Worm (Caenorhabditis elegans) whole organism, midembryonic: Measurements from ENCODE around the gene C02F4.4.

Experiments used
- T22C8.4 ChIP-seq: fragments of 200-800 bp; sonication (Bioruptor generic); IDR thresholded peaks from 2 replicates; pipeline ENCODE4 v1.3.6; 2022; ENCODE audit warnings: missing genetic modification characterization, missing compliant biosample characterization
- cog-1 ChIP-seq: sonication (generic microtip); optimal IDR thresholded peaks from 2 replicates; lab custom pipeline; 2016; ENCODE audit warnings: missing genetic modification characterization, missing compliant biosample characterization
- flt-1 ChIP-seq: fragments of 200-800 bp; sonication (Bioruptor generic); IDR thresholded peaks from 2 replicates; pipeline ENCODE4 v1.3.6; 2022; ENCODE audit warnings: missing genetic modification characterization, missing compliant biosample characterization
- klf-2 ChIP-seq: fragments of 200-800 bp; sonication (Bioruptor generic); conservative IDR thresholded peaks from 2 replicates; pipeline ENCODE4 v1.3.6; 2022; ENCODE audit warnings: missing genetic modification reagents, missing genetic modification characterization, missing compliant biosample characterization
- med-1 ChIP-seq: sonication (generic microtip); optimal IDR thresholded peaks from 2 replicates; lab custom pipeline; 2017; ENCODE audit warnings: missing genetic modification characterization, mild to moderate bottlenecking, missing compliant biosample characterization, antibody characterized with exemption, missing genetic modification reagents; ENCODE audit not compliant: insufficient read depth
- ref-1 ChIP-seq: fragments of 200-800 bp; sonication (Bioruptor generic); conservative IDR thresholded peaks from 2 replicates; pipeline ENCODE4 v1.3.6; 2022; ENCODE audit warnings: missing genetic modification reagents, missing genetic modification characterization, missing compliant biosample characterization
- tab-1 ChIP-seq: fragments of 200-800 bp; sonication (Bioruptor generic); IDR thresholded peaks from 2 replicates; pipeline ENCODE4 v1.3.6; 2022; ENCODE audit warnings: missing genetic modification characterization, missing compliant biosample characterization
- ztf-23 ChIP-seq: fragments of 200-800 bp; sonication (Bioruptor generic); IDR thresholded peaks from 2 replicates; pipeline ENCODE4 v1.3.6; 2022; ENCODE audit warnings: missing genetic modification reagents, missing genetic modification characterization, missing compliant biosample characterization
- ztf-29 ChIP-seq: fragments of 200-800 bp; sonication (Bioruptor generic); IDR thresholded peaks from 2 replicates; pipeline ENCODE4 v1.3.6; 2022; ENCODE audit warnings: missing genetic modification reagents, missing genetic modification characterization, missing compliant biosample characterization

Gene C02F4.4

ce11 chrIV:10538584-10538983 is 23.6 kb upstream of the C02F4.4 start, which contains the start of gene T07G12.4:
Gene T07G12.4, minus strand, starts transcription at chrIV:10538684.
- TF ChIP-seq flt-1 (GFP tag; lab: Robert Waterston, UW): no peak
- no peak for TF ChIP-seq ztf-23 (GFP tag; lab: Robert Waterston, UW)
- no peak for TF ChIP-seq med-1
- TF ChIP-seq ref-1 (GFP tag; lab: Robert Waterston, UW): no peak
- no peak for TF ChIP-seq cog-1 (tag; lab: Kevin White, UChicago)
- TF ChIP-seq T22C8.4 (GFP tag; lab: Robert Waterston, UW): no peak
- no peak for TF ChIP-seq tab-1 (GFP tag; lab: Robert Waterston, UW)
- TF ChIP-seq klf-2 (GFP tag; lab: Robert Waterston, UW): no peak
- TF ChIP-seq ztf-29 (GFP tag; lab: Robert Waterston, UW): no peak

DNA sequence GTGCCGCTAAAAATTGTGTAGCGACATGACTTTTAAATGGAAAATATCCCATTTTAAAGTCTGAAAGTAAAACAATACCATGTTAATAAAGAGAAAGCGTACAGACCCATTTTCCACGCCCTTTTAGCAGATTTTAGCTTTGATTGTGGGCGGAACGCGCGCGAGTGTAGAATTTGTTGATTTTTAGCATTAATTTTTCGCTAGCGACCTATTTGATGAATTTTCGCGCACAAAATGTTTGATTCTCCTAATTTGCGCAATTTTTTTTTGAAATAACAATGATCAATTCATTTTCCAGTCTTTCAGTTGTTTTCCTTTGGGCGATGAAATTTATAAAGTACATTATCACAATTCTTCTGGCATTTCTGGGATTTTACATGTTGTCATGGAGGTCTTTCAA is 18.6 kb upstream of the C02F4.4 start, which contains the start of gene T07G12.3:
TSS of gene T07G12.3 (plus strand) at position 301 of the 400 bp plus-strand sequence.
- TF ChIP-seq med-1: no peak
- no peak for TF ChIP-seq T22C8.4 (GFP tag; lab: Robert Waterston, UW)
- no peak for TF ChIP-seq ztf-29 (GFP tag; lab: Robert Waterston, UW)
- TF ChIP-seq klf-2 (GFP tag; lab: Robert Waterston, UW): no peak
- TF ChIP-seq cog-1 (tag; lab: Kevin White, UChicago): no peak
- TF ChIP-seq ztf-23 (GFP tag; lab: Robert Waterston, UW): no peak
- TF ChIP-seq ref-1 (GFP tag; lab: Robert Waterston, UW): no peak
- TF ChIP-seq flt-1 (GFP tag; lab: Robert Waterston, UW): no peak
- TF ChIP-seq tab-1 (GFP tag; lab: Robert Waterston, UW): no peak

ce11 chrIV:10530648-10531047 is 15.6 kb upstream of the C02F4.4 start, which contains the start of gene T07G12.2:
Gene T07G12.2, plus strand, starts transcription at chrIV:10530709.
- TF ChIP-seq tab-1 (GFP tag; lab: Robert Waterston, UW): no peak
- TF ChIP-seq flt-1 (GFP tag; lab: Robert Waterston, UW): no peak
- no peak for TF ChIP-seq klf-2 (GFP tag; lab: Robert Waterston, UW)
- no peak for TF ChIP-seq T22C8.4 (GFP tag; lab: Robert Waterston, UW)
- TF ChIP-seq cog-1 (tag; lab: Kevin White, UChicago): no peak
- no peak for TF ChIP-seq ref-1 (GFP tag; lab: Robert Waterston, UW)
- TF ChIP-seq ztf-29 (GFP tag; lab: Robert Waterston, UW): no peak
- TF ChIP-seq med-1: no peak
- TF ChIP-seq ztf-23 (GFP tag; lab: Robert Waterston, UW): no peak

- TF ChIP-seq flt-1 (GFP tag; lab: Robert Waterston, UW): no peak
- TF ChIP-seq T22C8.4 (GFP tag; lab: Robert Waterston, UW): no peak
- TF ChIP-seq tab-1 (GFP tag; lab: Robert Waterston, UW): no peak
- no peak for TF ChIP-seq ztf-29 (GFP tag; lab: Robert Waterston, UW)
- no peak for TF ChIP-seq ztf-23 (GFP tag; lab: Robert Waterston, UW)
- no peak for TF ChIP-seq ref-1 (GFP tag; lab: Robert Waterston, UW)
- TF ChIP-seq cog-1 (tag; lab: Kevin White, UChicago): no peak
- no peak for TF ChIP-seq med-1
- TF ChIP-seq klf-2 (GFP tag; lab: Robert Waterston, UW): no peak
Measured at ce11 chrIV:10524095-10524829, 9.2 kb upstream of the C02F4.4 start, which contains the start of gene C02F4.5. Gene C02F4.5, minus strand, starts transcription at chrIV:10524145.

- TF ChIP-seq cog-1 (tag; lab: Kevin White, UChicago) (no peak), T22C8.4 (GFP tag; lab: Robert Waterston, UW) (no peak), ztf-29 (GFP tag; lab: Robert Waterston, UW) (no peak), tab-1 (GFP tag; lab: Robert Waterston, UW) (no peak), ztf-23 (GFP tag; lab: Robert Waterston, UW) (no peak), ref-1 (GFP tag; lab: Robert Waterston, UW) (no peak), flt-1 (GFP tag; lab: Robert Waterston, UW) (no peak), klf-2 (GFP tag; lab: Robert Waterston, UW) (no peak), med-1 (no peak)
Measured at ce11 chrIV:10521106-10521505, 6.1 kb upstream of the C02F4.4 start, which contains the start of gene cal-4. Gene cal-4, plus strand, starts transcription at chrIV:10521406.

DNA sequence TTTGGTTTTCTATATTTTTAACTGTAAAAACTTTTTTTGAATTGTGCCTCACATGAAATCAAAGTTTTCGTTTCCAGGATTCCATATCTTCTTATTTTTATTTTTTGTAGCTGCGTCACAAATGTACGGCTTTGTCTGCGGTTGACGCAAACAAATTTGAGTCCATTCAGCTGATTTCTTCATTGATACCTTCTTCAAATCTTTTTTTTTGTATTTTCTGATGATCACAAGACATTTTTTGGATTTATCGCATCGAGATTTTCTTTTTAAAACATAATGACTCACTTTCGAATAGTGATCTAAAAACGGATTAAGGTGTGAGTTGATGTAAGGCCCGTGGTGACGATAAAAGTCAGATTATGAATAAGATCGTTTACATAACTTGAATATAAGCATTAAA is 3.6 kb upstream of the C02F4.4 start:
- TF ChIP-seq klf-2 (GFP tag; lab: Robert Waterston, UW) (no peak), ref-1 (GFP tag; lab: Robert Waterston, UW) (no peak), ztf-23 (GFP tag; lab: Robert Waterston, UW) (no peak), tab-1 (GFP tag; lab: Robert Waterston, UW) (no peak), flt-1 (GFP tag; lab: Robert Waterston, UW) (no peak), cog-1 (tag; lab: Kevin White, UChicago) (no peak), ztf-29 (GFP tag; lab: Robert Waterston, UW) (no peak)

DNA sequence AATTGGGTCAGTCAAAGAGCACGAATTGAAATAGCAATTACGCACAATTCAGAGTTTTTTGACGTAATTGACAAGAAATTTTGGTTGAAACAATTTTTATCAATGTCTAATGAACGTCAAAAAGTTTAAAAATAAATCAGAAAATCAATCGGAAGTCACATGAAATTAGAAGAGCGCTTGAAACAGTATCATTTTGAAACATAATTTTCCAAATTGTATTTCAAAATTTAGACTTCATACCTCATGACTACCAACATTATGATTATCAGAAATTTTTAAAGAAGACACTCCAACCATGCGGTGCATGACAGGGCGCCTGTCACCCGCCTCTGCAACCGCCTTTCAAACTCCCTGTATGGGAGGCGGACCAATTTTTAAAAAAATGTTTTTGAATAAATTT is 1.8 kb downstream of the C02F4.4 start:
- TF ChIP-seq T22C8.4 (GFP tag; lab: Robert Waterston, UW) (no peak), flt-1 (GFP tag; lab: Robert Waterston, UW) (no peak), ztf-23 (GFP tag; lab: Robert Waterston, UW) (no peak), ztf-29 (GFP tag; lab: Robert Waterston, UW) (no peak), med-1 (no peak), tab-1 (GFP tag; lab: Robert Waterston, UW) (no peak), klf-2 (GFP tag; lab: Robert Waterston, UW) (no peak), ref-1 (GFP tag; lab: Robert Waterston, UW) (no peak), cog-1 (tag; lab: Kevin White, UChicago) (no peak)

ce11 chrIV:10512752-10513151 is 2.3 kb downstream of the C02F4.4 start:
- TF ChIP-seq flt-1 (GFP tag; lab: Robert Waterston, UW): no peak
- TF ChIP-seq ztf-29 (GFP tag; lab: Robert Waterston, UW): no peak
- TF ChIP-seq med-1: no peak
- no peak for TF ChIP-seq ref-1 (GFP tag; lab: Robert Waterston, UW)
- TF ChIP-seq klf-2 (GFP tag; lab: Robert Waterston, UW): no peak
- no peak for TF ChIP-seq cog-1 (tag; lab: Kevin White, UChicago)
- TF ChIP-seq tab-1 (GFP tag; lab: Robert Waterston, UW): no peak
- TF ChIP-seq ztf-23 (GFP tag; lab: Robert Waterston, UW): no peak
- TF ChIP-seq T22C8.4 (GFP tag; lab: Robert Waterston, UW): no peak
